Fruit fly (Drosophila melanogaster) whole organism, wandering third instar larva: ENCODE data around the gene bor.

Experiments
- CG32264 ChIP-seq: fragments of 200-800 bp; sonication (Bioruptor generic); optimal IDR thresholded peaks from 2 replicates; lab custom pipeline; 2016; ENCODE audit warnings: missing biosample characterization, missing genetic modification characterization
- CG9705 ChIP-seq: fragments of 200-800 bp; sonication (Bioruptor generic); optimal IDR thresholded peaks from 2 replicates; lab custom pipeline; 2018; ENCODE audit warnings: missing biosample characterization, mild to moderate bottlenecking, missing genetic modification characterization
- Dfd ChIP-seq: fragments of >200 bp; optimal IDR thresholded peaks from 2 replicates; lab custom pipeline; 2017; ENCODE audit warnings: missing biosample characterization, missing genetic modification characterization
- Dif ChIP-seq: fragments of 200-275, 200-300 bp; sonication (Bioruptor generic); optimal IDR thresholded peaks from 2 replicates; lab custom pipeline; 2018; ENCODE audit warnings: missing biosample characterization, missing genetic modification characterization; ENCODE audit not compliant: partially characterized antibody
- GATAd ChIP-seq: sonication (Bioruptor generic); optimal IDR thresholded peaks from 2 replicates; lab custom pipeline; 2016; ENCODE audit warnings: missing biosample characterization, missing genetic modification characterization
- HLH106 ChIP-seq: fragments of 200-800 bp; optimal IDR thresholded peaks from 3 replicates; lab custom pipeline; 2019; ENCODE audit warnings: missing biosample characterization, mild to moderate bottlenecking, missing genetic modification characterization, moderate library complexity
- Hnf4 ChIP-seq: fragments of 200-800 bp; sonication (Bioruptor generic); optimal IDR thresholded peaks from 2 replicates; lab custom pipeline; 2016; ENCODE audit warnings: missing biosample characterization, mild to moderate bottlenecking, missing genetic modification characterization
- Hr78 ChIP-seq: fragments of >200 bp; optimal IDR thresholded peaks from 2 replicates; lab custom pipeline; 2017; ENCODE audit warnings: missing biosample characterization, missing genetic modification characterization
- Hr83 ChIP-seq: fragments of 200-300 bp; sonication (Bioruptor generic); optimal IDR thresholded peaks from 2 replicates; lab custom pipeline; 2016; ENCODE audit warnings: missing biosample characterization, mild to moderate bottlenecking, missing genetic modification characterization, moderate library complexity; ENCODE audit not compliant: poor library complexity, severe bottlenecking
- Mio ChIP-seq: sonication (Bioruptor generic); optimal IDR thresholded peaks from 2 replicates; lab custom pipeline; 2016; ENCODE audit warnings: missing biosample characterization, missing genetic modification characterization
- Myc ChIP-seq: fragments of >200 bp; optimal IDR thresholded peaks from 2 replicates; lab custom pipeline; 2017
- N ChIP-seq: fragments of >200 bp; optimal IDR thresholded peaks from 2 replicates; lab custom pipeline; 2018; ENCODE audit warnings: missing biosample characterization, missing external identifiers, missing genetic modification characterization
- OdsH ChIP-seq: fragments of 200-800 bp; sonication (Bioruptor generic); optimal IDR thresholded peaks from 2 replicates; lab custom pipeline; 2016; ENCODE audit warnings: missing biosample characterization, mild to moderate bottlenecking, missing genetic modification characterization
- Rel ChIP-seq, 2 experiments: fragments of 200-800 bp; sonication (Bioruptor generic) in 1 of 2; optimal IDR thresholded peaks; 2 replicates in 1 of 2; 3 replicates in 1 of 2; lab custom pipeline; 2016 to 2019; ENCODE audit warnings: mild to moderate bottlenecking in 2 of 2, missing biosample characterization in 2 of 2, missing genetic modification characterization in 2 of 2, moderate library complexity in 1 of 2
- Sp1 ChIP-seq: fragments of 200-800 bp; sonication (Bioruptor generic); optimal IDR thresholded peaks from 3 replicates; lab custom pipeline; 2019; ENCODE audit warnings: missing biosample characterization, mild to moderate bottlenecking, missing genetic modification characterization, moderate library complexity
- br ChIP-seq: fragments of 200-800 bp; sonication (Bioruptor generic); optimal IDR thresholded peaks from 2 replicates; lab custom pipeline; 2016; ENCODE audit warnings: missing biosample characterization, missing genetic modification characterization
- brk ChIP-seq: fragments of 200-800 bp; sonication (Bioruptor generic); optimal IDR thresholded peaks from 2 replicates; lab custom pipeline; 2016; ENCODE audit warnings: missing biosample characterization, mild to moderate bottlenecking, missing genetic modification characterization
- dl ChIP-seq, 2 experiments: fragments of 175-275, 200-275 bp in 1 of 2; fragments of 200-275 bp in 1 of 2; sonication (Bioruptor generic); optimal IDR thresholded peaks; lab custom pipeline; 2018; ENCODE audit warnings: mild to moderate bottlenecking in 2 of 2, missing biosample characterization in 2 of 2, missing genetic modification characterization in 2 of 2, moderate library complexity in 2 of 2; ENCODE audit not compliant: partially characterized antibody in 2 of 2, insufficient read depth in 1 of 2
- dmrt93B ChIP-seq: fragments of 200-800 bp; sonication (Bioruptor generic); optimal IDR thresholded peaks from 2 replicates; lab custom pipeline; 2018; ENCODE audit warnings: missing biosample characterization, mild to moderate bottlenecking, missing genetic modification characterization
- dsf ChIP-seq: sonication (Bioruptor generic); optimal IDR thresholded peaks from 2 replicates; lab custom pipeline; 2016; ENCODE audit warnings: missing biosample characterization, missing genetic modification characterization, borderline replicate concordance
- ey ChIP-seq: fragments of 200-800 bp; sonication (Bioruptor generic); optimal IDR thresholded peaks from 2 replicates; lab custom pipeline; 2016; ENCODE audit warnings: missing biosample characterization, missing genetic modification characterization
- foxo ChIP-seq, 2 experiments: fragments of 200-800 bp; sonication (Bioruptor generic); optimal IDR thresholded peaks; 2 replicates in 1 of 2; 3 replicates in 1 of 2; lab custom pipeline; 2016 to 2017; ENCODE audit warnings: missing biosample characterization in 2 of 2, missing genetic modification characterization in 2 of 2
- fru ChIP-seq: fragments of 200-800 bp; sonication (Bioruptor generic); optimal IDR thresholded peaks from 3 replicates; lab custom pipeline; 2016; ENCODE audit warnings: missing biosample characterization, mild to moderate bottlenecking, missing genetic modification characterization
- h ChIP-seq: fragments of 200-800 bp; sonication (Bioruptor generic); optimal IDR thresholded peaks from 3 replicates; lab custom pipeline; 2016; ENCODE audit warnings: missing biosample characterization, mild to moderate bottlenecking, missing genetic modification characterization
- jim ChIP-seq: fragments of 175-275, 200-325 bp; sonication (Bioruptor generic); optimal IDR thresholded peaks from 2 replicates; lab custom pipeline; 2016; ENCODE audit warnings: missing biosample characterization, mild to moderate bottlenecking, missing genetic modification characterization
- pan ChIP-seq: fragments of >200 bp; optimal IDR thresholded peaks from 2 replicates; lab custom pipeline; 2017
- psq ChIP-seq: fragments of 200-800 bp; sonication (Bioruptor generic); optimal IDR thresholded peaks from 3 replicates; lab custom pipeline; 2017; ENCODE audit warnings: missing biosample characterization, mild to moderate bottlenecking, missing genetic modification characterization, moderate library complexity
- rgr ChIP-seq: fragments of 200-800 bp; sonication (Bioruptor generic); optimal IDR thresholded peaks from 3 replicates; lab custom pipeline; 2016; ENCODE audit warnings: missing biosample characterization, mild to moderate bottlenecking, missing genetic modification characterization
- sage ChIP-seq: fragments of 200-800 bp; sonication (Bioruptor generic); optimal IDR thresholded peaks from 2 replicates; lab custom pipeline; 2016; ENCODE audit warnings: missing biosample characterization, mild to moderate bottlenecking, missing genetic modification characterization
- sv ChIP-seq: fragments of 200-800 bp; sonication (Bioruptor generic); optimal IDR thresholded peaks from 3 replicates; lab custom pipeline; 2016; ENCODE audit warnings: missing biosample characterization, missing genetic modification characterization
- woc ChIP-seq: sonication (Bioruptor generic); optimal IDR thresholded peaks from 2 replicates; lab custom pipeline; 2016; ENCODE audit warnings: missing biosample characterization, mild to moderate bottlenecking, missing genetic modification characterization

The bor gene

DNA sequence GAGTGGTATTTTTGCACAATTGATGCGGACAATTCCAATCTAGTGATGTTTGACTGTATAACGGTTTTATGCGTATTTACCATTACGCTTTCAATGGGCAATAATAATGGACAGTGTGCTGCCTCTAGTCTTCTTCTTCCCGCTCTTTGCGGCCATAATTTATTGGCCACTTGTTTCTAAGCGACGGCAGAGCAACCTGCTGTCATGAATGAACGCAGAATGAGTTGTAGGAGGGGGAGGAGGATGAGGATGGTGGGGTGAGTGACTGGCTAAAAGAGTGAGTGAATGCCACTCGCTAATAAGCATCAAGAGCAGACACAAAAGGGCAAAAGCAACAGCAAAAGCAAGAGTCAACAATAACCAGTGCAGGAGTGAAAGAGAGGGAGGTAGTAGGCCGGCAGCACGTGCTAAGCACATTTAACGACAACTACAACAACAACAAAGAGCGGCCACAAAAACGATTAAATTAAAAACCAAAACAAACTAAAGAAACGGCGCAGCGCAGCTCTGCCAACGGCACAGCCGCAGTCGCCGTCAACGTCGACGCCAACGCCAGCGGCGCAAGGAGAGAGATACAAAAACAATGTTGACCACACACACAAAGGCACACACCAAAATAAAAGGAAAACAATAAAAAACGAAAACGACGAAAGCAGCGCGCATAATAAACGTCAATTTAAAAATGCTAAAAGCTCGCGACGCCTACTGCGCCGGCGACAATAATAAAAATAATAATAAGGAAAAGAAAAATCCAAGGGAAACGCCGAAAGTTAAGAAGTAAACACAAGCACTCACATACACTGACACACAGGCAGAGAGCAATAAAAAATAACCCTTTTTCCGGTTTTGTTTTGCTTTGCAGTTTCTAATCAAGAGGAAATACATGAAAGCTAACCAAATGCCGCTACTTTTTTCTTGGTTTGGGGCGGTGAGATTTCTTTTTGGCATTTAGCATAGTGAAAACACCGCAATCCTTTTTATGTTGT, 34.9 kb downstream of the bor start:
- TF ChIP-seq CG32264 (GFP tag; lab: Kevin White, UChicago), result peak; percentile 9
- TF ChIP-seq h (GFP tag; lab: Kevin White, UChicago), result peak; percentile 15
- TF ChIP-seq dmrt93B (GFP tag; lab: Kevin White, UChicago), result no peak
- TF ChIP-seq CG9705, result no peak
- peak; percentile 60 for TF ChIP-seq Sp1 (GFP tag; lab: Kevin White, UChicago)
- TF ChIP-seq GATAd, result no peak
- peak; percentile 54 for TF ChIP-seq sage
- TF ChIP-seq Hnf4 (GFP tag; lab: Kevin White, UChicago), result peak; percentile 21
- TF ChIP-seq Rel (GFP tag; optimal IDR thresholded peaks at IDR 0.05; lab: Kevin White, UChicago), result peak; percentile 57
- peak; percentile 63 for TF ChIP-seq Rel (tag; optimal IDR thresholded peaks at IDR 0.05; lab: Kevin White, UChicago)
- peak; percentile 12 for TF ChIP-seq fru (GFP tag; lab: Kevin White, UChicago)
- peak; percentile 77 for TF ChIP-seq psq (GFP tag; lab: Kevin White, UChicago)
- peak; percentile 49 for TF ChIP-seq brk (GFP tag; lab: Kevin White, UChicago)
- no peak for TF ChIP-seq N
- no peak for TF ChIP-seq Myc (lab: Kevin White, UChicago)
- TF ChIP-seq Hr83, result peak; percentile 1
- no peak for TF ChIP-seq sv (GFP tag; lab: Kevin White, UChicago)

dm6 chr3R:16227074-16227473, 36.8 kb downstream of the bor start:
- no peak for TF ChIP-seq Dif (GFP tag; lab: Kevin White, UChicago)
- TF ChIP-seq Dfd (GFP tag; lab: Kevin White, UChicago), result no peak
- no peak for TF ChIP-seq Rel (GFP tag; optimal IDR thresholded peaks at IDR 0.05; lab: Kevin White, UChicago)
- peak; percentile 99 for TF ChIP-seq Rel (tag; optimal IDR thresholded peaks at IDR 0.05; lab: Kevin White, UChicago)
- no peak for TF ChIP-seq Hnf4 (GFP tag; lab: Kevin White, UChicago)
- no peak for TF ChIP-seq h (GFP tag; lab: Kevin White, UChicago)
- no peak for TF ChIP-seq dl (GFP tag; optimal IDR thresholded peaks at IDR 0.05; lab: Kevin White, UChicago; ENCODE audit: insufficient read depth in 1 of 2, partially characterized antibody in 2 of 2)
- no peak for TF ChIP-seq dmrt93B (GFP tag; lab: Kevin White, UChicago)
- TF ChIP-seq CG9705, result no peak
- TF ChIP-seq br (GFP tag; lab: Kevin White, UChicago), result no peak
- TF ChIP-seq jim, result no peak
- no peak for TF ChIP-seq fru (GFP tag; lab: Kevin White, UChicago)
- TF ChIP-seq pan (lab: Kevin White, UChicago), result no peak
- TF ChIP-seq Sp1 (GFP tag; lab: Kevin White, UChicago), result no peak
- no peak for TF ChIP-seq N
- TF ChIP-seq sv (GFP tag; lab: Kevin White, UChicago), result no peak
- no peak for TF ChIP-seq Hr83
- no peak for TF ChIP-seq rgr (GFP tag; lab: Kevin White, UChicago)
- TF ChIP-seq woc, result no peak
- TF ChIP-seq OdsH (GFP tag; lab: Kevin White, UChicago), result peak; percentile 1
- TF ChIP-seq dsf (GFP tag; lab: Kevin White, UChicago), result no peak
- no peak for TF ChIP-seq brk (GFP tag; lab: Kevin White, UChicago)
- no peak for TF ChIP-seq CG32264 (GFP tag; lab: Kevin White, UChicago)
- TF ChIP-seq foxo (GFP tag; optimal IDR thresholded peaks at IDR 0.05; lab: Kevin White, UChicago), result no peak
- no peak for TF ChIP-seq Mio (GFP tag; lab: Kevin White, UChicago)
- TF ChIP-seq Hr78 (GFP tag; lab: Kevin White, UChicago), result no peak
- no peak for TF ChIP-seq GATAd
- peak; percentile 89 for TF ChIP-seq psq (GFP tag; lab: Kevin White, UChicago)

DNA sequence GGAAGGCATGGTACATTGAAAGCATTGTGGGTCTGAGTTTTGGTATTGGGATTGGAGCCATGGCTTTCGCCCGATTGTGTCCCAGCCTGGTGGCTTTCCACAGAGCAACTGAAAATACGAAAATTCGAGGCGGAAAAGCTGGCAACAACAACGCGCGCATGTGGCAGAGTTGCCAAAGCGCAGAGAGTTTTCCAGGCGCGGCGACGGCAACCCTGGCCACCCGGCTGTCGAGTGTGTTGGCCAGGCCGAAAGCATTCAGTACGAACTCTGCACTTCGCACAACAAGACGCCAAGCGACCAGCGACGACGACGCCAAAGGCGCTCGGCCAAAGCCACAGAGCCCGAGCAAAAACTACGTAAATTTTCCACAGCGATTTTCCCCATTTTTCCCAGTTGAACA, 38.2 kb downstream of the bor start:
- no peak for TF ChIP-seq Hnf4 (GFP tag; lab: Kevin White, UChicago)
- TF ChIP-seq Hr83, result no peak
- TF ChIP-seq Mio (GFP tag; lab: Kevin White, UChicago), result no peak
- no peak for TF ChIP-seq sv (GFP tag; lab: Kevin White, UChicago)
- TF ChIP-seq OdsH (GFP tag; lab: Kevin White, UChicago), result no peak
- TF ChIP-seq Sp1 (GFP tag; lab: Kevin White, UChicago), result no peak
- TF ChIP-seq rgr (GFP tag; lab: Kevin White, UChicago), result no peak
- TF ChIP-seq dl (GFP tag; optimal IDR thresholded peaks at IDR 0.05; lab: Kevin White, UChicago; ENCODE audit: insufficient read depth in 1 of 2, partially characterized antibody in 2 of 2), result no peak
- TF ChIP-seq psq (GFP tag; lab: Kevin White, UChicago), result no peak
- no peak for TF ChIP-seq brk (GFP tag; lab: Kevin White, UChicago)
- no peak for TF ChIP-seq Myc (lab: Kevin White, UChicago)
- TF ChIP-seq ey (GFP tag; lab: Kevin White, UChicago), result no peak
- no peak for TF ChIP-seq HLH106 (tag; lab: Kevin White, UChicago)
